Worm (Caenorhabditis elegans): ENCODE measurements around the gene F28G4.3.

The F28G4.3 gene

DNA sequence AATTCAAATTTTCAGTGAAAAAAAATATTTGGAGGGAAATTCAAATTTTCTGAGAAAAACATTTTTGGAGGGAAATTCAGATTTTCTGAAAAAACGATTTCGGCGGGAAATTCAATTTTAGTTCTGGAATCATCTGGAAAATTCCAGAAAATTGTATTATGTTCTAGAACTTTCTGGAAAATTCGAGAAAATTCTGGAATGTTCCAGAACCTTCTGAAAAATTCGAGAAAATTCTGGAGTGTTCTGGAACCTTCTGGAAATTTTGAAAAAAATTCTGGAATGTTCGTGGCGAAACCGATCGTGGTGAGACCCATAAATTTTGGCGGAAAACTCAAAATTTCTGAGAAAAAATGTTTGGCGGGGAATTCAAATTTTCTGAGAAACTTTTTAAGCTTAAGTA, 34.6 kb upstream of the F28G4.3 start:
- no peak for TF ChIP-seq attf-3 (GFP tag; conservative IDR thresholded peaks at IDR 0.05)
- peak; percentile 91 for TF ChIP-seq hsf-1 (GFP tag; IDR thresholded peaks at IDR 0.05)

DNA sequence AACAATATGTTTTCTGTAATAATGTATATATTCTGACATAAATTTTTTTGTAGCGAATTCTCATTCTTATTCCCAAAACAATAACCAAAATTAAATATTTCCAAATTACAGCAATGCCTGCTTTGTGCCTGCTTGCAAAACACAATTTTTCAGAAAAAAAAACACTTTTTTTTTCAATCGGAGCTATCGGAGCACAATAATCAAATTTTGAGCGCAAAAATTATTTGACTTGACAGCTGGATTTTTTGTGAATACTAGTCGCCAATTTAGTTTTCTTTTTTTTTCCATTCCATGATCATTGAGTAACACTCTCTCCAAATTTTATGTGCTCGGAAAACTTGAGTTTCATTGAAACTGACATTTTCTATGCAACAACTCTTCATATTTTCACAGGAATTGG, 29.7 kb upstream of the F28G4.3 start, which contains the start of gene srh-180:
TSS of gene srh-180 (plus strand) at position 301 of the 400 bp plus-strand sequence.
- TF ChIP-seq B0019.2 (GFP tag; conservative IDR thresholded peaks at IDR 0.05), result no peak
- no peak for TF ChIP-seq sea-2 (GFP tag; IDR thresholded peaks at IDR 0.05)
- no peak for TF ChIP-seq B0261.1 (tag; optimal IDR thresholded peaks at IDR 0.05)
- no peak for TF ChIP-seq chd-7 (tag; optimal IDR thresholded peaks at IDR 0.05)
- no peak for TF ChIP-seq ztf-26 (tag; optimal IDR thresholded peaks at IDR 0.05)
- TF ChIP-seq F23B12.7 (tag; optimal IDR thresholded peaks at IDR 0.05; ENCODE audit: insufficient read depth), result no peak

ce11 chrV:16315004-16315403, 27.5 kb upstream of the F28G4.3 start, which contains the start of gene str-214:
Gene str-214 (plus strand): TSS chrV:16315304.
- TF ChIP-seq hrde-1 (tag; optimal IDR thresholded peaks at IDR 0.05; ENCODE audit: borderline replicate concordance), result no peak
- TF ChIP-seq mcd-1 (GFP tag; IDR thresholded peaks at IDR 0.05), result no peak
- TF ChIP-seq zfh-2 (GFP tag; conservative IDR thresholded peaks at IDR 0.05), result no peak
- no peak for TF ChIP-seq let-607 (tag; optimal IDR thresholded peaks at IDR 0.05)
- no peak for TF ChIP-seq pha-4 (tag; optimal IDR thresholded peaks at IDR 0.05)
- TF ChIP-seq B0035.1 (tag; optimal IDR thresholded peaks at IDR 0.05), result no peak
- no peak for TF ChIP-seq lin-35 (GFP tag; optimal IDR thresholded peaks at IDR 0.05)
- TF ChIP-seq Y79H2A.3 (GFP tag; conservative IDR thresholded peaks at IDR 0.05), result no peak
- TF ChIP-seq ceh-79 (tag; optimal IDR thresholded peaks at IDR 0.05), result no peak
- TF ChIP-seq egl-44 (GFP tag; IDR thresholded peaks at IDR 0.05), result no peak
- TF ChIP-seq egrh-3 (GFP tag; IDR thresholded peaks at IDR 0.05), result no peak
- no peak for TF ChIP-seq F52B5.7 (tag; optimal IDR thresholded peaks at IDR 0.05)
- no peak for TF ChIP-seq F57C9.4 (tag; optimal IDR thresholded peaks at IDR 0.05)
- TF ChIP-seq aptf-3 (GFP tag; IDR thresholded peaks at IDR 0.05), result no peak
- TF ChIP-seq let-526 (GFP tag; IDR thresholded peaks at IDR 0.05), result no peak
- no peak for TF ChIP-seq sdz-38 (tag; optimal IDR thresholded peaks at IDR 0.05)
- TF ChIP-seq C17E4.6 (GFP tag; IDR thresholded peaks at IDR 0.05), result no peak
- no peak for TF ChIP-seq lin-40 (tag; optimal IDR thresholded peaks at IDR 0.05)

- TF ChIP-seq Y95B8A.8 (GFP tag; IDR thresholded peaks at IDR 0.05) (no peak), Y79H2A.3 (GFP tag; conservative IDR thresholded peaks at IDR 0.05) (no peak), egl-44 (GFP tag; IDR thresholded peaks at IDR 0.05) (no peak), attf-3 (GFP tag; conservative IDR thresholded peaks at IDR 0.05) (no peak), nfyb-1 (GFP tag; IDR thresholded peaks at IDR 0.05) (no peak), madf-3 (GFP tag; IDR thresholded peaks at IDR 0.05) (no peak), cebp-1 (GFP tag; IDR thresholded peaks at IDR 0.05) (no peak), cebp-1 (tag; optimal IDR thresholded peaks at IDR 0.05) (peak; percentile 85)
These were observed 22.0 kb upstream of the F28G4.3 start, which contains the start of gene oac-7 for ce11 chrV:16309523-16309922. Gene oac-7 (plus strand): TSS chrV:16309805.

- TF ChIP-seq F52B5.7 (tag; optimal IDR thresholded peaks at IDR 0.05), result no peak
- no peak for TF ChIP-seq K12H6.12 (tag; optimal IDR thresholded peaks at IDR 0.05)
- TF ChIP-seq B0019.2 (GFP tag; conservative IDR thresholded peaks at IDR 0.05), result no peak
- TF ChIP-seq ama-1 (optimal IDR thresholded peaks at IDR 0.05), result no peak
- TF ChIP-seq ama-1 (GFP tag; optimal IDR thresholded peaks at IDR 0.05), result no peak
- TF ChIP-seq F55B11.4 (tag; optimal IDR thresholded peaks at IDR 0.05; ENCODE audit: borderline replicate concordance, insufficient read depth), result no peak
- TF ChIP-seq ets-4 (GFP tag; optimal IDR thresholded peaks at IDR 0.05), result no peak
- TF ChIP-seq aptf-2 (GFP tag; conservative IDR thresholded peaks at IDR 0.05), result no peak
These were observed 20.8 kb upstream of the F28G4.3 start for ce11 chrV:16308343-16308742.
